Fruit fly (Drosophila melanogaster): ENCODE results near the gene CG34305.

DNA sequence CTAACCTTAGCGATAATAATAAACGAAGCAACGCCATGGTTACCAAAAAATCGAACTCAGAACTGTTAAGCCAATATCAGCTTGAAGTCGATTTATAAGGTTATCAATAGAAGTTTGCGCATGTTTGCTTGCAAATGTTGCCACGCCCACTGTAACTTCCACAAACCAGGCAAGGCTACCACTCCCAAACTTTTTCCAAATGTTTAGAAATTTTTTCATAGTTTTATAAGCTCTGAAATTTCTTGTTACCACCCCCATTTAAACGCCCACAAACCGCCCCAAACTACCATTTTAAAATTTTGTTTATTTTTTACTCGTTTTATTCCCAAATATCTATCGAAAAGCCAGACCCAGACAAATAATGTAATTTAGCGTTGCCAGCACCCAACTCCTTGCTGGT is 34.9 kb upstream of the CG34305 start, which contains the start of gene flip:
- TF ChIP-seq CG7045 (GFP tag; optimal IDR thresholded peaks at IDR 0.05) (no peak), ovo (GFP tag; optimal IDR thresholded peaks at IDR 0.05) (no peak), CG5204 (GFP tag; optimal IDR thresholded peaks at IDR 0.05) (no peak), CG14711 (tag; optimal IDR thresholded peaks at IDR 0.05) (no peak), pad (GFP tag; optimal IDR thresholded peaks at IDR 0.05) (no peak), CG1620 (GFP tag; optimal IDR thresholded peaks at IDR 0.05) (no peak), cic (GFP tag; optimal IDR thresholded peaks at IDR 0.05) (no peak), kay (GFP tag; ENCODE audit: borderline replicate concordance) (no peak), Crg-1 (GFP tag; optimal IDR thresholded peaks at IDR 0.05) (no peak)

All from whole organism, adult.